Worm (Caenorhabditis elegans) whole organism, L2 larva: ENCODE results near the gene F21C10.7.

Experiments
- C34F6.9 ChIP-seq: fragments of 150-350 bp; optimal IDR thresholded peaks from 2 replicates; lab custom pipeline; 2014; ENCODE audit warnings: missing biosample characterization, missing genetic modification characterization
- F13H6.1 ChIP-seq: sonication (generic microtip); optimal IDR thresholded peaks from 2 replicates; lab custom pipeline; 2016; ENCODE audit warnings: missing genetic modification characterization, missing compliant biosample characterization
- R02D3.7 ChIP-seq: fragments of 150-350 bp; optimal IDR thresholded peaks from 2 replicates; lab custom pipeline; 2014; ENCODE audit warnings: missing biosample characterization, missing genetic modification characterization
- Y55F3AM.14 ChIP-seq: fragments of 200-800 bp; sonication (Bioruptor generic); optimal IDR thresholded peaks from 2 replicates; lab custom pipeline; 2018; ENCODE audit warnings: mild to moderate bottlenecking, missing genetic modification characterization, missing compliant biosample characterization
- ZK546.5 ChIP-seq: sonication (generic microtip); optimal IDR thresholded peaks from 2 replicates; lab custom pipeline; 2017; ENCODE audit warnings: missing biosample characterization, missing genetic modification characterization
- alr-1 ChIP-seq: fragments of 150-350 bp; optimal IDR thresholded peaks from 2 replicates; lab custom pipeline; 2014; ENCODE audit warnings: missing biosample characterization, missing genetic modification characterization
- aly-2 ChIP-seq: fragments of 150-350 bp; optimal IDR thresholded peaks from 2 replicates; lab custom pipeline; 2014; ENCODE audit warnings: missing biosample characterization, missing genetic modification characterization
- blmp-1 ChIP-seq: sonication (generic microtip); optimal IDR thresholded peaks from 2 replicates; lab custom pipeline; 2017; ENCODE audit warnings: missing genetic modification characterization, mild to moderate bottlenecking, missing compliant biosample characterization, antibody characterized with exemption, moderate library complexity; ENCODE audit not compliant: insufficient read depth
- ceh-16 ChIP-seq: fragments of 150-350 bp; optimal IDR thresholded peaks from 2 replicates; lab custom pipeline; 2014; ENCODE audit warnings: missing biosample characterization, missing genetic modification characterization
- crh-2 ChIP-seq: sonication (generic microtip); optimal IDR thresholded peaks from 2 replicates; lab custom pipeline; 2017; ENCODE audit warnings: missing biosample characterization, missing genetic modification characterization
- dmd-4 ChIP-seq: sonication (generic microtip); optimal IDR thresholded peaks from 2 replicates; lab custom pipeline; 2017; ENCODE audit warnings: missing biosample characterization, missing genetic modification characterization
- egl-27 ChIP-seq: sonication (generic microtip); optimal IDR thresholded peaks from 3 replicates; lab custom pipeline; 2017; ENCODE audit warnings: missing biosample characterization, missing genetic modification reagents, missing genetic modification characterization
- elt-1 ChIP-seq: fragments of 150-350 bp; optimal IDR thresholded peaks from 2 replicates; lab custom pipeline; 2014; ENCODE audit warnings: missing biosample characterization, missing genetic modification characterization
- fos-1 ChIP-seq: fragments of 150-350 bp; optimal IDR thresholded peaks from 2 replicates; lab custom pipeline; 2014; ENCODE audit warnings: missing biosample characterization, missing genetic modification characterization
- gmeb-1 ChIP-seq: fragments of 150-350 bp; optimal IDR thresholded peaks from 2 replicates; lab custom pipeline; 2014; ENCODE audit warnings: missing biosample characterization, missing genetic modification characterization
- mab-5 ChIP-seq: fragments of 150-350 bp; optimal IDR thresholded peaks from 2 replicates; lab custom pipeline; 2014; ENCODE audit warnings: missing biosample characterization, missing genetic modification characterization
- mbf-1 ChIP-seq: sonication (generic microtip); optimal IDR thresholded peaks from 2 replicates; lab custom pipeline; 2017; ENCODE audit warnings: missing biosample characterization, missing genetic modification characterization
- mdl-1 ChIP-seq, 2 experiments: fragments of 150-350 bp in 1 of 2; sonication (generic microtip) in 1 of 2; optimal IDR thresholded peaks; 2 replicates each; lab custom pipeline; 2017; ENCODE audit warnings: missing biosample characterization in 2 of 2, missing genetic modification characterization in 2 of 2
- nhr-10 ChIP-seq: sonication (generic microtip); optimal IDR thresholded peaks from 2 replicates; lab custom pipeline; 2017; ENCODE audit warnings: missing biosample characterization, missing genetic modification characterization
- nhr-11 ChIP-seq: fragments of 150-350 bp; optimal IDR thresholded peaks from 2 replicates; lab custom pipeline; 2014; ENCODE audit warnings: missing biosample characterization, missing genetic modification characterization
- nhr-129 ChIP-seq: fragments of 150-350 bp; optimal IDR thresholded peaks from 2 replicates; lab custom pipeline; 2014; ENCODE audit warnings: missing biosample characterization, missing genetic modification characterization
- nhr-21 ChIP-seq: fragments of 150-350 bp; optimal IDR thresholded peaks from 2 replicates; lab custom pipeline; 2014; ENCODE audit warnings: missing biosample characterization, missing genetic modification characterization
- nhr-23 ChIP-seq: fragments of 150-350 bp; optimal IDR thresholded peaks from 2 replicates; lab custom pipeline; 2014; ENCODE audit warnings: missing biosample characterization, missing genetic modification reagents, missing genetic modification characterization
- nhr-237 ChIP-seq: fragments of 150-350 bp; optimal IDR thresholded peaks from 2 replicates; lab custom pipeline; 2014; ENCODE audit warnings: missing biosample characterization, missing genetic modification characterization
- nhr-25 ChIP-seq: fragments of 150-350 bp; sonication (generic microtip); optimal IDR thresholded peaks from 3 replicates; lab custom pipeline; 2014; ENCODE audit warnings: missing biosample characterization, missing genetic modification characterization
- nhr-6 ChIP-seq: fragments of 150-350 bp; optimal IDR thresholded peaks from 2 replicates; lab custom pipeline; 2014; ENCODE audit warnings: missing biosample characterization, missing genetic modification characterization
- nhr-77 ChIP-seq: fragments of 150-350 bp; optimal IDR thresholded peaks from 2 replicates; lab custom pipeline; 2014; ENCODE audit warnings: missing biosample characterization, missing genetic modification characterization
- peb-1 ChIP-seq: fragments of 150-350 bp; optimal IDR thresholded peaks from 2 replicates; lab custom pipeline; 2014; ENCODE audit warnings: missing biosample characterization, missing genetic modification characterization
- skn-1 ChIP-seq: sonication (generic microtip); optimal IDR thresholded peaks from 2 replicates; lab custom pipeline; 2017; ENCODE audit warnings: missing biosample characterization, missing genetic modification characterization
- sma-3 ChIP-seq: sonication (generic microtip); optimal IDR thresholded peaks from 2 replicates; lab custom pipeline; 2016; ENCODE audit warnings: missing genetic modification reagents, missing genetic modification characterization, missing compliant biosample characterization
- sma-9 ChIP-seq, 2 experiments: fragments of 150-350 bp in 1 of 2; sonication (generic microtip) in 1 of 2; optimal IDR thresholded peaks; 2 replicates each; lab custom pipeline; 2014 to 2016; ENCODE audit warnings: missing genetic modification characterization in 2 of 2, mild to moderate bottlenecking in 1 of 2, missing biosample characterization in 1 of 2, missing compliant biosample characterization in 1 of 2, missing genetic modification reagents in 1 of 2, moderate library complexity in 1 of 2
- snpc-4 ChIP-seq: fragments of 150-350 bp; optimal IDR thresholded peaks from 2 replicates; lab custom pipeline; 2014; ENCODE audit warnings: missing biosample characterization, missing genetic modification characterization
- unc-55 ChIP-seq: fragments of 150-350 bp; sonication (generic microtip); optimal IDR thresholded peaks from 3 replicates; lab custom pipeline; 2014; ENCODE audit warnings: missing biosample characterization, missing genetic modification reagents, missing genetic modification characterization
- zag-1 ChIP-seq: fragments of 150-350 bp; optimal IDR thresholded peaks from 2 replicates; lab custom pipeline; 2014; ENCODE audit warnings: missing biosample characterization, missing genetic modification characterization
- ztf-1 ChIP-seq: fragments of 200-800 bp; sonication (Bioruptor generic); conservative IDR thresholded peaks from 2 replicates; pipeline ENCODE4 v1.3.6; 2022; ENCODE audit warnings: missing genetic modification characterization, missing compliant biosample characterization
- ztf-4 ChIP-seq: fragments of 150-350 bp; optimal IDR thresholded peaks from 2 replicates; lab custom pipeline; 2014; ENCODE audit warnings: missing biosample characterization, missing genetic modification characterization

Gene F21C10.7

DNA sequence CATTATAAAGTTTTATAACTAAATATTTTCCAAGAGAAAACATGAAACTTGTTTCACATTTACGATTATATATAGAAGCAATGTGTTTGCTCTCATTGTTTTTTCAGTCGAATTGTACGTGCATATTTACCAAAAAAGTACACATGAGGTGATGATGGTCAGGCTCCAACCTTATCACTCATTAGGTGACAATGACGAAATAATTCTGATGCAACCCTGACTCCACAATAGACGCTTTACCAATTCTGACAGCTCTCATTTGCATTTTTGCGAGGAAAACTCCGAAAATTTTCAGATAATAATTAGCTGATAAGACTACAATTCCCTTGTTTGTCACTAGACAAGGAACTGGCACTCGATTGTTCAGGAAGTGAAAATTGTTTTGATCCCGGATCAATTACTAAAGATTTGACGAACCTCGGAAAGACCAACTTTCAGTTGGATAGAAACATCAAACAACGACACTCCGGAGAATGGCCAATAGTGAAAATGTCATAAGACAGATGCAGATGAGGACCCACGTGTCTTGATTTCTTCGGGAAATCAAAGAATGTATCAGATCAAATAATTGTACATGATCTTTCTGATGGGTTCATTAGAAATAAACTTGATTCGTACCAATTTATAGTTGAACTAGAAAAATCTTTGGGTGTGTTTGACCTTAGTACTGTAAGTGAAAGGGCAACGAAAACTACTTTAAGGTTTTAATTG, 33.6 kb upstream of the F21C10.7 start (continued):
- no peak for TF ChIP-seq mbf-1 (tag; lab: Kevin White, UChicago)
- no peak for TF ChIP-seq elt-1 (tag; lab: Kevin White, UChicago)
- TF ChIP-seq ZK546.5 (tag; lab: Kevin White, UChicago): no peak
- no peak for TF ChIP-seq dmd-4
- no peak for TF ChIP-seq R02D3.7 (tag; lab: Kevin White, UChicago)
- TF ChIP-seq mab-5 (tag; lab: Kevin White, UChicago): no peak
- TF ChIP-seq alr-1 (tag; lab: Kevin White, UChicago): no peak
- peak; percentile 83 for TF ChIP-seq fos-1 (tag; lab: Kevin White, UChicago)
- peak; percentile 42 for TF ChIP-seq skn-1 (tag; lab: Kevin White, UChicago)
- TF ChIP-seq, all 48 proteins: peak for 12

DNA sequence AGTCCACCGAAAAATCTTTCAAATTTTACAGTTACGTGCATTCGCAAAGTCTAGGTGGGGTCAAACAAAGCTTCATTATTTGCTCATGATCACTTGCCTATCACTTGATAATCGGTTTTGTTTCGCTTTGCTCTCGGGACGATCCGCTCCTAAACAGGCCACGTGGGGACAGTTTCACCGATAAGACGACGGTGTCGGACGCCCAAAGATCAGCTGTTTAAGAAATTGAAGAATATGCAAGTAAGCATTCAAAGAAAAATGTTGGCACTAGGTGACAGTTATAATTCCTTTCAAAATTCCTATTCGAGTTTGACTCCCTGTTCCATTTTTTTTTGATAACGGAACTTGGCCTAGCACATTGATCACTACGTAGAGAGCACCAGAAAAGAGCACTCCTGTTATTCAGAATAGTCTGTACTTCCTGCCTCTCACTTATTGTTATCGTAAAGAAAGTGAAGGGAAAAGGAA, 32.6 kb upstream of the F21C10.7 start:
- peak; percentile 51 for TF ChIP-seq crh-2 (tag; lab: Kevin White, UChicago)
- peak; percentile 88 for TF ChIP-seq sma-9 (GFP tag; optimal IDR thresholded peaks at IDR 0.05; lab: Kevin White, UChicago)
- no peak for TF ChIP-seq sma-9 (tag; optimal IDR thresholded peaks at IDR 0.05; lab: Kevin White, UChicago)
- TF ChIP-seq nhr-77 (tag; lab: Kevin White, UChicago): no peak
- TF ChIP-seq nhr-129 (tag; lab: Kevin White, UChicago): peak; percentile 53
- peak; percentile 72 for TF ChIP-seq fos-1 (tag; lab: Kevin White, UChicago)
- peak; percentile 79 for TF ChIP-seq F13H6.1 (tag; lab: Kevin White, UChicago)
- peak in 1 of 2 experiments; percentile 51 for TF ChIP-seq mdl-1 (tag; optimal IDR thresholded peaks at IDR 0.05; lab: Kevin White, UChicago)
- TF ChIP-seq gmeb-1 (tag; lab: Kevin White, UChicago): peak; percentile 39
- TF ChIP-seq aly-2: no peak

DNA sequence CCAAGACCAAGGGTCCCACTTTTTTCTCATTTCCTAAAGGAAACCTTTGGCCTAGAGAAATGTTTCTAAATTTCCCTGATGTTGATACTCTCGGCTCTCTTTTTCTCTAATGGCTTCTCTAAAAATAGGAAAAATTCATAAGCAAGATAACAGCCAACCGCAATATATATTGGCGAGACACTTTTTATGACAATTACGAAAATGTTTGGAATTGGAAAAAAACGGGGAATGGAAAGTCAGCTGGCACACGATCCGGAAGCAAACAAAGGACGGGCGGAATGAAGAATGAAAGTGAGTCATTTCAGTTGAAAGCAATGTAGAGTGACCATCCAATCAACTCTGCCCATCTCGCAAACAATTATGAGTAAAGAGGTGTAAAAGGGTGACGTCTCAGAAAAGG, 31.2 kb upstream of the F21C10.7 start:
- peak; percentile 61 for TF ChIP-seq fos-1 (tag; lab: Kevin White, UChicago)
- TF ChIP-seq R02D3.7 (tag; lab: Kevin White, UChicago): no peak
- no peak for TF ChIP-seq nhr-237
- peak; percentile 22 for TF ChIP-seq F13H6.1 (tag; lab: Kevin White, UChicago)
- peak; percentile 21 for TF ChIP-seq crh-2 (tag; lab: Kevin White, UChicago)
- TF ChIP-seq skn-1 (tag; lab: Kevin White, UChicago): no peak
- no peak for TF ChIP-seq unc-55
- TF ChIP-seq Y55F3AM.14 (GFP tag; lab: Kevin White, UChicago): no peak

DNA sequence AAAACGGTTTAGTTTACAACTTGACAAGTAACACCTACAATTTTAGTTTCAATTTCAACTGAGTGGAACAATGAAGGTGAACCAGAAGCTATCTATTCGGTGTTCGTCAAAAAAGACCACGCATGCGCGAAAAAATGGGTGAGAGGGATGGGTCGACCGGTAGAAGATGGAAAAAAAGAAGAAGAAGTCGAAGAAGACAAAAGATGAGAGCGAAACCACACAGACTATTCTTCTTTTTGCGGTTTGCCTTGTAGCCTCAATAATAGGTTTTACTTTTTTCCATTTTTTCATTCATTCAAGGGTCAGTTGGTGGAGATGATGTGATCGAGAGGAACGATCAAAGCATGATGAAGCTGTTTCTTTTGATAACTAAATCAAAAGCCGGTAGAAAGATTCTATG, 30.2 kb upstream of the F21C10.7 start:
- no peak for TF ChIP-seq nhr-10

DNA sequence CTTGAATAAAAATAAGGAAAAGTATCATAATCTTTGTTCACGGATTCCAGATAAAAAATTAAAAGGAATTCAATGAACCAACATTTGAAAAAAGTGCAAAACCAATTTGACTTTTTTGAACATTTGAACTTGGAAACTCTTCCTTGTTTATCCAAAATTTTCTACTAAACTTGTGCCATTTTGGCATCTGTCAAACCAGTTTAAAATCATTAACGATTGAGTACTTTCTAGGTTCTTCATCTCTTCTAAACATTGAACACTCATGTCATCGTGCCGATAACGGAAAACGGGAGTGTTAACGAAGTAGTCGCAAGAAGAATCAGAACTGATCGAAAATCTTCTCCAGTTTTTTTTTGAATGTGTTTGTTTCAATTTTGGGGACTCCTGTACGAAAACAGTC, 28.3 kb upstream of the F21C10.7 start:
- TF ChIP-seq alr-1 (tag; lab: Kevin White, UChicago) (no peak), sma-3 (GFP tag; lab: Kevin White, UChicago) (peak; percentile 17), R02D3.7 (tag; lab: Kevin White, UChicago) (no peak), peb-1 (tag; lab: Kevin White, UChicago) (no peak), crh-2 (tag; lab: Kevin White, UChicago) (no peak), egl-27 (tag; lab: Kevin White, UChicago) (no peak), sma-9 (GFP tag; optimal IDR thresholded peaks at IDR 0.05; lab: Kevin White, UChicago) (peak; percentile 68), sma-9 (tag; optimal IDR thresholded peaks at IDR 0.05; lab: Kevin White, UChicago) (no peak), nhr-6 (tag; lab: Kevin White, UChicago) (no peak)

DNA sequence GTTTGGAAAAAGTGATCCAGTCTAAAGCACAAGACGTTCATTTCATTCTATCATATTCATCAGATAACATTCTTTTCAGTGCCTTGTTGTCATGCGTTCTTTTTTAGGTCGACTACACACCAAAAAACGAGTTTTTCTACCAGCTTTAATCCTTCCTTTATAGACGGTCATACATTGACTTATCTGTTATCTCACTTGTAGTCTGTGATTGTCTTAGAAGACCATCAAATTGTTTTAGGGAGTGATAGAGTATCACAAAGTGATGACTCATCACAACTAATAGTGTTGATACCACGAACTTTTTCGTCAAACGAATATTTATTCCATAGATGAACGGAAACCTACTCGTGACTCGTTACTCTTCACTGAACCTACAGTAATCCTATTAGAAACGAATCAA, 26.7 kb upstream of the F21C10.7 start:
- TF ChIP-seq mdl-1 (tag; optimal IDR thresholded peaks at IDR 0.05; lab: Kevin White, UChicago): peak in 1 of 2 experiments; percentile 7
- no peak for TF ChIP-seq nhr-77 (tag; lab: Kevin White, UChicago)
- no peak for TF ChIP-seq nhr-11 (tag; lab: Kevin White, UChicago)
- no peak for TF ChIP-seq nhr-10
- no peak for TF ChIP-seq ztf-4 (tag; lab: Kevin White, UChicago)
- TF ChIP-seq crh-2 (tag; lab: Kevin White, UChicago): peak; percentile 16
- TF ChIP-seq elt-1 (tag; lab: Kevin White, UChicago): no peak
- TF ChIP-seq nhr-129 (tag; lab: Kevin White, UChicago): no peak
- TF ChIP-seq ZK546.5 (tag; lab: Kevin White, UChicago): no peak
- TF ChIP-seq blmp-1 (tag; lab: Kevin White, UChicago): no peak
- peak; percentile 76 for TF ChIP-seq fos-1 (tag; lab: Kevin White, UChicago)
- TF ChIP-seq snpc-4 (tag; lab: Kevin White, UChicago): no peak
- peak; percentile 24 for TF ChIP-seq egl-27 (tag; lab: Kevin White, UChicago)
- no peak for TF ChIP-seq zag-1 (tag; lab: Kevin White, UChicago)
- no peak for TF ChIP-seq mab-5 (tag; lab: Kevin White, UChicago)
- TF ChIP-seq nhr-25 (tag; lab: Kevin White, UChicago): peak; percentile 63
- TF ChIP-seq sma-9 (GFP tag; optimal IDR thresholded peaks at IDR 0.05; lab: Kevin White, UChicago): peak; percentile 56
- TF ChIP-seq sma-9 (tag; optimal IDR thresholded peaks at IDR 0.05; lab: Kevin White, UChicago): no peak
- no peak for TF ChIP-seq peb-1 (tag; lab: Kevin White, UChicago)
- peak; percentile 71 for TF ChIP-seq nhr-21 (tag; lab: Kevin White, UChicago)
- TF ChIP-seq sma-3 (GFP tag; lab: Kevin White, UChicago): peak; percentile 92
- no peak for TF ChIP-seq mbf-1 (tag; lab: Kevin White, UChicago)
- no peak for TF ChIP-seq alr-1 (tag; lab: Kevin White, UChicago)
- TF ChIP-seq unc-55: no peak
- TF ChIP-seq ceh-16: no peak
- no peak for TF ChIP-seq ztf-1 (GFP tag; lab: Robert Waterston, UW)
- TF ChIP-seq R02D3.7 (tag; lab: Kevin White, UChicago): no peak
- TF ChIP-seq C34F6.9 (tag; lab: Kevin White, UChicago): no peak
- no peak for TF ChIP-seq dmd-4
- TF ChIP-seq nhr-6 (tag; lab: Kevin White, UChicago): no peak
- no peak for TF ChIP-seq nhr-23 (tag; lab: Kevin White, UChicago)
